Worm (Caenorhabditis elegans) whole organism, L2 larva: Measurements from ENCODE around the gene ddn-1.

Source experiments
- C34F6.9 ChIP-seq: fragments of 150-350 bp; optimal IDR thresholded peaks from 2 replicates; lab custom pipeline; 2014; ENCODE audit warnings: missing biosample characterization, missing genetic modification characterization
- F13H6.1 ChIP-seq: sonication (generic microtip); optimal IDR thresholded peaks from 2 replicates; lab custom pipeline; 2016; ENCODE audit warnings: missing genetic modification characterization, missing compliant biosample characterization
- Y55F3AM.14 ChIP-seq: fragments of 200-800 bp; sonication (Bioruptor generic); optimal IDR thresholded peaks from 2 replicates; lab custom pipeline; 2018; ENCODE audit warnings: mild to moderate bottlenecking, missing genetic modification characterization, missing compliant biosample characterization
- ZK546.5 ChIP-seq: sonication (generic microtip); optimal IDR thresholded peaks from 2 replicates; lab custom pipeline; 2017; ENCODE audit warnings: missing biosample characterization, missing genetic modification characterization
- aly-2 ChIP-seq: fragments of 150-350 bp; optimal IDR thresholded peaks from 2 replicates; lab custom pipeline; 2014; ENCODE audit warnings: missing biosample characterization, missing genetic modification characterization
- ama-1 ChIP-seq: fragments of 150-350 bp; optimal IDR thresholded peaks from 2 replicates; lab custom pipeline; 2018; ENCODE audit warnings: inconsistent platforms
- blmp-1 ChIP-seq: sonication (generic microtip); optimal IDR thresholded peaks from 2 replicates; lab custom pipeline; 2017; ENCODE audit warnings: missing genetic modification characterization, mild to moderate bottlenecking, missing compliant biosample characterization, antibody characterized with exemption, moderate library complexity; ENCODE audit not compliant: insufficient read depth
- crh-2 ChIP-seq: sonication (generic microtip); optimal IDR thresholded peaks from 2 replicates; lab custom pipeline; 2017; ENCODE audit warnings: missing biosample characterization, missing genetic modification characterization
- dmd-4 ChIP-seq: sonication (generic microtip); optimal IDR thresholded peaks from 2 replicates; lab custom pipeline; 2017; ENCODE audit warnings: missing biosample characterization, missing genetic modification characterization
- egl-27 ChIP-seq: sonication (generic microtip); optimal IDR thresholded peaks from 3 replicates; lab custom pipeline; 2017; ENCODE audit warnings: missing biosample characterization, missing genetic modification reagents, missing genetic modification characterization
- elt-1 ChIP-seq: fragments of 150-350 bp; optimal IDR thresholded peaks from 2 replicates; lab custom pipeline; 2014; ENCODE audit warnings: missing biosample characterization, missing genetic modification characterization
- elt-3 ChIP-seq: sonication (generic microtip); optimal IDR thresholded peaks from 2 replicates; lab custom pipeline; 2017; ENCODE audit warnings: missing biosample characterization, missing genetic modification characterization
- fos-1 ChIP-seq: fragments of 150-350 bp; optimal IDR thresholded peaks from 2 replicates; lab custom pipeline; 2014; ENCODE audit warnings: missing biosample characterization, missing genetic modification characterization
- gmeb-1 ChIP-seq: fragments of 150-350 bp; optimal IDR thresholded peaks from 2 replicates; lab custom pipeline; 2014; ENCODE audit warnings: missing biosample characterization, missing genetic modification characterization
- lin-11 ChIP-seq: fragments of 150-350 bp; sonication (generic microtip); optimal IDR thresholded peaks from 2 replicates; lab custom pipeline; 2014; ENCODE audit warnings: missing biosample characterization, missing genetic modification characterization, inconsistent platforms, mixed read lengths
- lin-13 ChIP-seq: fragments of 150-350 bp; optimal IDR thresholded peaks from 2 replicates; lab custom pipeline; 2014; ENCODE audit warnings: missing biosample characterization, missing genetic modification reagents, missing genetic modification characterization
- lin-39 ChIP-seq: fragments of 150-350 bp; optimal IDR thresholded peaks from 2 replicates; lab custom pipeline; 2014; ENCODE audit warnings: missing biosample characterization, missing genetic modification reagents, missing genetic modification characterization
- lsy-2 ChIP-seq, 2 experiments: fragments of 150-350 bp in 1 of 2; sonication (generic microtip) in 1 of 2; optimal IDR thresholded peaks; 2 replicates each; lab custom pipeline; 2014 to 2017; ENCODE audit warnings: missing biosample characterization in 2 of 2, missing genetic modification characterization in 2 of 2
- mab-5 ChIP-seq: fragments of 150-350 bp; optimal IDR thresholded peaks from 2 replicates; lab custom pipeline; 2014; ENCODE audit warnings: missing biosample characterization, missing genetic modification characterization
- mbf-1 ChIP-seq: sonication (generic microtip); optimal IDR thresholded peaks from 2 replicates; lab custom pipeline; 2017; ENCODE audit warnings: missing biosample characterization, missing genetic modification characterization
- mdl-1 ChIP-seq, 2 experiments: fragments of 150-350 bp in 1 of 2; sonication (generic microtip) in 1 of 2; optimal IDR thresholded peaks; 2 replicates each; lab custom pipeline; 2017; ENCODE audit warnings: missing biosample characterization in 2 of 2, missing genetic modification characterization in 2 of 2
- nhr-10 ChIP-seq: sonication (generic microtip); optimal IDR thresholded peaks from 2 replicates; lab custom pipeline; 2017; ENCODE audit warnings: missing biosample characterization, missing genetic modification characterization
- nhr-11 ChIP-seq: fragments of 150-350 bp; optimal IDR thresholded peaks from 2 replicates; lab custom pipeline; 2014; ENCODE audit warnings: missing biosample characterization, missing genetic modification characterization
- nhr-12 ChIP-seq: fragments of 150-350 bp; optimal IDR thresholded peaks from 2 replicates; lab custom pipeline; 2014; ENCODE audit warnings: missing biosample characterization, missing genetic modification characterization
- nhr-129 ChIP-seq: fragments of 150-350 bp; optimal IDR thresholded peaks from 2 replicates; lab custom pipeline; 2014; ENCODE audit warnings: missing biosample characterization, missing genetic modification characterization
- nhr-21 ChIP-seq: fragments of 150-350 bp; optimal IDR thresholded peaks from 2 replicates; lab custom pipeline; 2014; ENCODE audit warnings: missing biosample characterization, missing genetic modification characterization
- nhr-25 ChIP-seq: fragments of 150-350 bp; sonication (generic microtip); optimal IDR thresholded peaks from 3 replicates; lab custom pipeline; 2014; ENCODE audit warnings: missing biosample characterization, missing genetic modification characterization
- nhr-77 ChIP-seq: fragments of 150-350 bp; optimal IDR thresholded peaks from 2 replicates; lab custom pipeline; 2014; ENCODE audit warnings: missing biosample characterization, missing genetic modification characterization
- peb-1 ChIP-seq: fragments of 150-350 bp; optimal IDR thresholded peaks from 2 replicates; lab custom pipeline; 2014; ENCODE audit warnings: missing biosample characterization, missing genetic modification characterization
- sem-4 ChIP-seq: fragments of 150-350 bp; optimal IDR thresholded peaks from 2 replicates; lab custom pipeline; 2014; ENCODE audit warnings: missing biosample characterization, missing genetic modification reagents, missing genetic modification characterization
- skn-1 ChIP-seq: sonication (generic microtip); optimal IDR thresholded peaks from 2 replicates; lab custom pipeline; 2017; ENCODE audit warnings: missing biosample characterization, missing genetic modification characterization
- sma-3 ChIP-seq: sonication (generic microtip); optimal IDR thresholded peaks from 2 replicates; lab custom pipeline; 2016; ENCODE audit warnings: missing genetic modification reagents, missing genetic modification characterization, missing compliant biosample characterization
- sma-9 ChIP-seq, 2 experiments: fragments of 150-350 bp in 1 of 2; sonication (generic microtip) in 1 of 2; optimal IDR thresholded peaks; 2 replicates each; lab custom pipeline; 2014 to 2016; ENCODE audit warnings: missing genetic modification characterization in 2 of 2, mild to moderate bottlenecking in 1 of 2, missing biosample characterization in 1 of 2, missing compliant biosample characterization in 1 of 2, missing genetic modification reagents in 1 of 2, moderate library complexity in 1 of 2
- snpc-4 ChIP-seq: fragments of 150-350 bp; optimal IDR thresholded peaks from 2 replicates; lab custom pipeline; 2014; ENCODE audit warnings: missing biosample characterization, missing genetic modification characterization
- unc-39 ChIP-seq: fragments of 150-350 bp; optimal IDR thresholded peaks from 2 replicates; lab custom pipeline; 2014; ENCODE audit warnings: missing biosample characterization, missing genetic modification characterization
- unc-55 ChIP-seq: fragments of 150-350 bp; sonication (generic microtip); optimal IDR thresholded peaks from 3 replicates; lab custom pipeline; 2014; ENCODE audit warnings: missing biosample characterization, missing genetic modification reagents, missing genetic modification characterization
- unc-62 ChIP-seq: fragments of 150-350 bp; optimal IDR thresholded peaks from 2 replicates; lab custom pipeline; 2014; ENCODE audit warnings: missing biosample characterization, missing genetic modification reagents, missing genetic modification characterization
- zag-1 ChIP-seq: fragments of 150-350 bp; optimal IDR thresholded peaks from 2 replicates; lab custom pipeline; 2014; ENCODE audit warnings: missing biosample characterization, missing genetic modification characterization
- ztf-1 ChIP-seq: fragments of 200-800 bp; sonication (Bioruptor generic); conservative IDR thresholded peaks from 2 replicates; pipeline ENCODE4 v1.3.6; 2022; ENCODE audit warnings: missing genetic modification characterization, missing compliant biosample characterization
- ztf-11 ChIP-seq: sonication (generic microtip); optimal IDR thresholded peaks from 2 replicates; lab custom pipeline; 2017; ENCODE audit warnings: missing biosample characterization, missing genetic modification characterization

ddn-1 gene

DNA sequence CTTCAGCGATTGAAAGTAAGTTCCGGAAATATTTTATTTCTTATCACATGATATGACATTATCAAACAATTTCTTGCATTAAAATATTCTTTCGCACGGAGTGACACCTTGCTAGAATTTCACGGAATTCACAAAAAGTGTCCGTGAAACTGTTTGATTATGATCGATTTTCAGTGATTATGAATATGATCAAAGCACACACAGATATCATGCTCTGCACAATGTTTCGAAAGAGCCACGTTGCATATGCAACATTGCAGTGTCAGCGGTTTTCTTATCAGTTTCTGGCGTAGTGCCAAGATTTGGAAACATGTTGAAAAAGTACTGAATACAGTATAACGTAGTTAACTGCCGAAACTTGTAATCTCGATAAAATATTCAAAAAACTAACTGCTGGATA is 8.8 kb upstream of the ddn-1 start:
- TF ChIP-seq sma-9 (GFP tag; optimal IDR thresholded peaks at IDR 0.05; lab: Kevin White, UChicago) (peak; percentile 88), sma-9 (tag; optimal IDR thresholded peaks at IDR 0.05; lab: Kevin White, UChicago) (no peak), crh-2 (tag; lab: Kevin White, UChicago) (peak; percentile 91), nhr-21 (tag; lab: Kevin White, UChicago) (no peak), fos-1 (peak; percentile 93), F13H6.1 (peak; percentile 22), ZK546.5 (tag; lab: Kevin White, UChicago) (no peak), gmeb-1 (tag; lab: Kevin White, UChicago) (peak; percentile 40)

DNA sequence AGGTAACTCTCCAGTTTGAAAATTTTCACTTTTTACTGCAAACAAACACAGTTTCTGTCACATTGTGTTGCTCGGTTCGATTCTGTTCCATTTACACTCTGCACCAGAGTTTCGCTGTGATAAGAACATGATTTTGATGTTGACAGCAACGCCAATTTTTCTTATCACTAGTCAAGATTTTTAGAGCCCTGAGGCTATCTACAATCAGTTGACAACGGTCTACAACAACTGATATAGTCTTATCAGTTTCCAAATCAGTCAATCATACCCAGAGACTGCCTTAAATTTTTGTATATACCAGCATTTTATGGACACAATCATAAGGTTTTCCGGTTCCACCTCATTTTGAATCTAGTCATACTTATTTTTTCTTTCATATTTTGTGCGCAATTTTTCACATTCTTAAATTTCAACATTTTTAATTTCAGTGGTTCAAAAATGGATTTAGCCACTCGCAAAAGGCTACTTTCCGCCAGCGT is 8.2 kb upstream of the ddn-1 start, which contains the start of gene B0507.3:
Gene B0507.3 (plus strand): TSS at position 429 of the 479 bp plus-strand sequence.
- TF ChIP-seq C34F6.9 (tag; lab: Kevin White, UChicago) = no peak
- TF ChIP-seq dmd-4 = no peak
- peak; percentile 48 for TF ChIP-seq egl-27 (tag; lab: Kevin White, UChicago)
- TF ChIP-seq lin-11 (tag; lab: Kevin White, UChicago) = no peak
- TF ChIP-seq ztf-11 (tag; lab: Kevin White, UChicago) = no peak
- TF ChIP-seq gmeb-1 (tag; lab: Kevin White, UChicago) = peak; percentile 20
- no peak for TF ChIP-seq ama-1 (lab: Kevin White, UChicago)
- TF ChIP-seq snpc-4 = no peak
- peak; percentile 66 for TF ChIP-seq crh-2 (tag; lab: Kevin White, UChicago)
- no peak for TF ChIP-seq mab-5
- no peak for TF ChIP-seq lin-13
- TF ChIP-seq nhr-25 = no peak
- no peak for TF ChIP-seq unc-62 (GFP tag; lab: Kevin White, UChicago)
- TF ChIP-seq unc-55 (GFP tag; lab: Kevin White, UChicago) = no peak
- TF ChIP-seq lin-39 (tag; lab: Kevin White, UChicago) = no peak
- TF ChIP-seq ztf-1 = no peak
- no peak for TF ChIP-seq nhr-129 (tag; lab: Kevin White, UChicago)
- TF ChIP-seq nhr-11 (tag; lab: Kevin White, UChicago) = no peak
- peak; percentile 43 for TF ChIP-seq sma-3 (GFP tag; lab: Kevin White, UChicago)
- TF ChIP-seq elt-3 (tag; lab: Kevin White, UChicago) = no peak
- TF ChIP-seq unc-39 (tag; lab: Kevin White, UChicago) = no peak
- TF ChIP-seq mbf-1 (tag; lab: Kevin White, UChicago) = no peak
- no peak for TF ChIP-seq nhr-10 (tag; lab: Kevin White, UChicago)
- peak; percentile 98 for TF ChIP-seq fos-1
- no peak for TF ChIP-seq elt-1 (tag; lab: Kevin White, UChicago)
- TF ChIP-seq nhr-77 (tag; lab: Kevin White, UChicago) = no peak
- no peak for TF ChIP-seq nhr-21 (tag; lab: Kevin White, UChicago)
- TF ChIP-seq F13H6.1 = peak; percentile 65
- TF ChIP-seq blmp-1 (tag; lab: Kevin White, UChicago) = no peak
- no peak for TF ChIP-seq zag-1
- no peak for TF ChIP-seq nhr-12 (tag; lab: Kevin White, UChicago)
- no peak for TF ChIP-seq lsy-2 (tag; optimal IDR thresholded peaks at IDR 0.05; lab: Kevin White, UChicago)
- no peak for TF ChIP-seq mdl-1 (tag; optimal IDR thresholded peaks at IDR 0.05; lab: Kevin White, UChicago)
- TF ChIP-seq sma-9 (GFP tag; optimal IDR thresholded peaks at IDR 0.05; lab: Kevin White, UChicago) = peak; percentile 91
- no peak for TF ChIP-seq sma-9 (tag; optimal IDR thresholded peaks at IDR 0.05; lab: Kevin White, UChicago)
- TF ChIP-seq Y55F3AM.14 (GFP tag; lab: Kevin White, UChicago) = no peak
- no peak for TF ChIP-seq aly-2 (tag; lab: Kevin White, UChicago)
- peak; percentile 50 for TF ChIP-seq skn-1
- no peak for TF ChIP-seq sem-4 (tag; lab: Kevin White, UChicago)
- TF ChIP-seq peb-1 (tag; lab: Kevin White, UChicago) = no peak

DNA sequence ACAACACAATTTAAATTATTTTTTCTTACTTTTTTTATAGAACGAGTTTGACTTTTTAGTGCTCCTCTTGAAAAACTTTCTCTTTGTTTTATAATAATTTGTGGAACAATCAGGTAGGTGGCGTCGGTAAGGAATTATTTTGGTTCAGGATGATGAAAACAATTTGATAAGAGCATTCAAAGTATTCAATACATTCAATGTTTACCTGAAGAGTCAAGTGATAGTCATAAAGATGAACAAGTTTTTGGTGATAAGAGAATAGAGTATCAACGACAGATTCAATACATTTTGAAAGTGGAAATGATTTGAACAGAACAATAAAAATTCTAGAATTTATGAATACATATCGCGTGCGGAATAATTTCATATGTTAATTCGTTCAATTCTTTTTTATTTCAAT is 7.2 kb upstream of the ddn-1 start:
- TF ChIP-seq ztf-11 (tag; lab: Kevin White, UChicago) = no peak
- peak; percentile 32 for TF ChIP-seq crh-2 (tag; lab: Kevin White, UChicago)
- no peak for TF ChIP-seq nhr-11 (tag; lab: Kevin White, UChicago)
- no peak for TF ChIP-seq lin-13
- TF ChIP-seq unc-39 (tag; lab: Kevin White, UChicago) = no peak
- no peak for TF ChIP-seq unc-62 (GFP tag; lab: Kevin White, UChicago)
- TF ChIP-seq nhr-21 (tag; lab: Kevin White, UChicago) = no peak
- peak; percentile 63 for TF ChIP-seq fos-1
- peak; percentile 34 for TF ChIP-seq sma-9 (GFP tag; optimal IDR thresholded peaks at IDR 0.05; lab: Kevin White, UChicago)
- no peak for TF ChIP-seq sma-9 (tag; optimal IDR thresholded peaks at IDR 0.05; lab: Kevin White, UChicago)
- no peak for TF ChIP-seq gmeb-1 (tag; lab: Kevin White, UChicago)
